Worm (Caenorhabditis elegans) whole organism, L2 larva: ENCODE data around the gene Y54E2A.10.

Experiments used
- C34F6.9 ChIP-seq: fragments of 150-350 bp; optimal IDR thresholded peaks from 2 replicates; lab custom pipeline; 2014; ENCODE audit warnings: missing biosample characterization, missing genetic modification characterization
- F13H6.1 ChIP-seq: sonication (generic microtip); optimal IDR thresholded peaks from 2 replicates; lab custom pipeline; 2016; ENCODE audit warnings: missing genetic modification characterization, missing compliant biosample characterization
- R02D3.7 ChIP-seq: fragments of 150-350 bp; optimal IDR thresholded peaks from 2 replicates; lab custom pipeline; 2014; ENCODE audit warnings: missing biosample characterization, missing genetic modification characterization
- Y55F3AM.14 ChIP-seq: fragments of 200-800 bp; sonication (Bioruptor generic); optimal IDR thresholded peaks from 2 replicates; lab custom pipeline; 2018; ENCODE audit warnings: mild to moderate bottlenecking, missing genetic modification characterization, missing compliant biosample characterization
- alr-1 ChIP-seq: fragments of 150-350 bp; optimal IDR thresholded peaks from 2 replicates; lab custom pipeline; 2014; ENCODE audit warnings: missing biosample characterization, missing genetic modification characterization
- aly-2 ChIP-seq: fragments of 150-350 bp; optimal IDR thresholded peaks from 2 replicates; lab custom pipeline; 2014; ENCODE audit warnings: missing biosample characterization, missing genetic modification characterization
- ama-1 ChIP-seq: fragments of 150-350 bp; optimal IDR thresholded peaks from 2 replicates; lab custom pipeline; 2018; ENCODE audit warnings: inconsistent platforms
- blmp-1 ChIP-seq: sonication (generic microtip); optimal IDR thresholded peaks from 2 replicates; lab custom pipeline; 2017; ENCODE audit warnings: missing genetic modification characterization, mild to moderate bottlenecking, missing compliant biosample characterization, antibody characterized with exemption, moderate library complexity; ENCODE audit not compliant: insufficient read depth
- ceh-16 ChIP-seq: fragments of 150-350 bp; optimal IDR thresholded peaks from 2 replicates; lab custom pipeline; 2014; ENCODE audit warnings: missing biosample characterization, missing genetic modification characterization
- ceh-82 ChIP-seq: fragments of 150-350 bp; optimal IDR thresholded peaks from 2 replicates; lab custom pipeline; 2014; ENCODE audit warnings: missing biosample characterization, missing genetic modification characterization
- egl-27 ChIP-seq: sonication (generic microtip); optimal IDR thresholded peaks from 3 replicates; lab custom pipeline; 2017; ENCODE audit warnings: missing biosample characterization, missing genetic modification reagents, missing genetic modification characterization
- elt-1 ChIP-seq: fragments of 150-350 bp; optimal IDR thresholded peaks from 2 replicates; lab custom pipeline; 2014; ENCODE audit warnings: missing biosample characterization, missing genetic modification characterization
- elt-3 ChIP-seq: sonication (generic microtip); optimal IDR thresholded peaks from 2 replicates; lab custom pipeline; 2017; ENCODE audit warnings: missing biosample characterization, missing genetic modification characterization
- gmeb-1 ChIP-seq: fragments of 150-350 bp; optimal IDR thresholded peaks from 2 replicates; lab custom pipeline; 2014; ENCODE audit warnings: missing biosample characterization, missing genetic modification characterization
- lin-11 ChIP-seq: fragments of 150-350 bp; sonication (generic microtip); optimal IDR thresholded peaks from 2 replicates; lab custom pipeline; 2014; ENCODE audit warnings: missing biosample characterization, missing genetic modification characterization, inconsistent platforms, mixed read lengths
- lin-39 ChIP-seq: fragments of 150-350 bp; optimal IDR thresholded peaks from 2 replicates; lab custom pipeline; 2014; ENCODE audit warnings: missing biosample characterization, missing genetic modification reagents, missing genetic modification characterization
- lsy-2 ChIP-seq, 2 experiments: fragments of 150-350 bp in 1 of 2; sonication (generic microtip) in 1 of 2; optimal IDR thresholded peaks; 2 replicates each; lab custom pipeline; 2014 to 2017; ENCODE audit warnings: missing biosample characterization in 2 of 2, missing genetic modification characterization in 2 of 2
- mab-5 ChIP-seq: fragments of 150-350 bp; optimal IDR thresholded peaks from 2 replicates; lab custom pipeline; 2014; ENCODE audit warnings: missing biosample characterization, missing genetic modification characterization
- mbf-1 ChIP-seq: sonication (generic microtip); optimal IDR thresholded peaks from 2 replicates; lab custom pipeline; 2017; ENCODE audit warnings: missing biosample characterization, missing genetic modification characterization
- nhr-10 ChIP-seq: sonication (generic microtip); optimal IDR thresholded peaks from 2 replicates; lab custom pipeline; 2017; ENCODE audit warnings: missing biosample characterization, missing genetic modification characterization
- nhr-11 ChIP-seq: fragments of 150-350 bp; optimal IDR thresholded peaks from 2 replicates; lab custom pipeline; 2014; ENCODE audit warnings: missing biosample characterization, missing genetic modification characterization
- nhr-12 ChIP-seq: fragments of 150-350 bp; optimal IDR thresholded peaks from 2 replicates; lab custom pipeline; 2014; ENCODE audit warnings: missing biosample characterization, missing genetic modification characterization
- nhr-21 ChIP-seq: fragments of 150-350 bp; optimal IDR thresholded peaks from 2 replicates; lab custom pipeline; 2014; ENCODE audit warnings: missing biosample characterization, missing genetic modification characterization
- nhr-237 ChIP-seq: fragments of 150-350 bp; optimal IDR thresholded peaks from 2 replicates; lab custom pipeline; 2014; ENCODE audit warnings: missing biosample characterization, missing genetic modification characterization
- nhr-25 ChIP-seq: fragments of 150-350 bp; sonication (generic microtip); optimal IDR thresholded peaks from 3 replicates; lab custom pipeline; 2014; ENCODE audit warnings: missing biosample characterization, missing genetic modification characterization
- nhr-77 ChIP-seq: fragments of 150-350 bp; optimal IDR thresholded peaks from 2 replicates; lab custom pipeline; 2014; ENCODE audit warnings: missing biosample characterization, missing genetic modification characterization
- peb-1 ChIP-seq: fragments of 150-350 bp; optimal IDR thresholded peaks from 2 replicates; lab custom pipeline; 2014; ENCODE audit warnings: missing biosample characterization, missing genetic modification characterization
- sem-4 ChIP-seq: fragments of 150-350 bp; optimal IDR thresholded peaks from 2 replicates; lab custom pipeline; 2014; ENCODE audit warnings: missing biosample characterization, missing genetic modification reagents, missing genetic modification characterization
- sma-3 ChIP-seq: sonication (generic microtip); optimal IDR thresholded peaks from 2 replicates; lab custom pipeline; 2016; ENCODE audit warnings: missing genetic modification reagents, missing genetic modification characterization, missing compliant biosample characterization
- unc-55 ChIP-seq: fragments of 150-350 bp; sonication (generic microtip); optimal IDR thresholded peaks from 3 replicates; lab custom pipeline; 2014; ENCODE audit warnings: missing biosample characterization, missing genetic modification reagents, missing genetic modification characterization
- unc-62 ChIP-seq: fragments of 150-350 bp; optimal IDR thresholded peaks from 2 replicates; lab custom pipeline; 2014; ENCODE audit warnings: missing biosample characterization, missing genetic modification reagents, missing genetic modification characterization
- zag-1 ChIP-seq: fragments of 150-350 bp; optimal IDR thresholded peaks from 2 replicates; lab custom pipeline; 2014; ENCODE audit warnings: missing biosample characterization, missing genetic modification characterization
- ztf-4 ChIP-seq: fragments of 150-350 bp; optimal IDR thresholded peaks from 2 replicates; lab custom pipeline; 2014; ENCODE audit warnings: missing biosample characterization, missing genetic modification characterization

Y54E2A.10 gene

ce11 chrII:14790751-14791150 is at the start of gene Y54E2A.10:
Gene Y54E2A.10, plus strand, starts transcription at chrII:14791051.
- TF ChIP-seq mab-5 (tag; lab: Kevin White, UChicago) (no peak), unc-55 (GFP tag; lab: Kevin White, UChicago) (peak; percentile 4)

- TF ChIP-seq lsy-2 (tag; optimal IDR thresholded peaks at IDR 0.05; lab: Kevin White, UChicago) (no peak), nhr-21 (tag; lab: Kevin White, UChicago) (no peak), zag-1 (no peak), lin-11 (no peak), elt-3 (tag; lab: Kevin White, UChicago) (no peak), unc-55 (GFP tag; lab: Kevin White, UChicago) (no peak), C34F6.9 (tag; lab: Kevin White, UChicago) (no peak), ama-1 (lab: Kevin White, UChicago) (no peak), unc-62 (GFP tag; lab: Kevin White, UChicago) (no peak), alr-1 (no peak), aly-2 (tag; lab: Kevin White, UChicago) (no peak), ceh-16 (tag; lab: Kevin White, UChicago) (no peak), lin-39 (tag; lab: Kevin White, UChicago) (no peak)
Measured at ce11 chrII:14745127-14745526, 45.7 kb upstream of the Y54E2A.10 start.

DNA sequence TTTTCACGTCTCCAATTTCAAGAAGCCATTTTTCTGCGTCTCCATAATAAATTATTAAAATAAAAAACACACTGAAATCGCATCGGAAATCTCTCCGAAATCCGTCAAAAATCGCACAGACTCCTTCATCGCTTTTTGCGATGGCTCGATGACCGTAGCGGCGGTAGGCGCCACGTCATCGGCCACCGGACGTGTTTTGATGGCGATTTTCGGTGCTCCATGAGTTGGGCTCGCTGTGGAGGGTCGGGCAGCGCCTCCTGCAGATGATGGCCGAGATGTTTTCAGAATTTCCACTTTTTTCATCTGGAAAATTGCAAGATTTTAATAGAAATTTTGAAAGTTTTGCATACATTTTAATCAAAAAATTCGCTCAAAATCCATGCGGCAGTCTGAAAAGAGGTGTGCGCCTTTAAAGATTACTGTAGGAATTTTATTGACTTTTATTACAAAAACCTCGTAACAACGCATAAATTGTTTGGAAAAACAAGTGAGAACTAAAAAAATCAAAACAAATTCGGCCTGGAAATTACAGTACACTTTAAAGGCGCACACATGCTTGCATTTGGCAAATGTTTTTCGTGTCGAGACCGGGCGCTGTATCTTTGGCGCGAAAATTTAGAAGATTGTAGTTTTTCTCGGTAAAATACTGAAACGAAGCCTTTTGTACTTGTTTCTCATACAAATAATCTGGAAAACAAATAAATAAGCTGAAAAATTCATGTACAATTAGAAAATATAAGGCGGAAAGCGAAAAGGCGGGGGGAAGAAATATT is 38.5 kb upstream of the Y54E2A.10 start, which contains the start of gene smg-9:
Gene smg-9 (minus strand): TSS at position 663 of the 773 bp plus-strand sequence.
- TF ChIP-seq egl-27 (tag; lab: Kevin White, UChicago) (no peak), mbf-1 (tag; lab: Kevin White, UChicago) (no peak), mab-5 (tag; lab: Kevin White, UChicago) (no peak), zag-1 (no peak), nhr-21 (tag; lab: Kevin White, UChicago) (no peak), nhr-11 (tag; lab: Kevin White, UChicago) (no peak), ama-1 (lab: Kevin White, UChicago) (no peak), ztf-4 (no peak), peb-1 (tag; lab: Kevin White, UChicago) (no peak), nhr-12 (tag; lab: Kevin White, UChicago) (no peak), nhr-77 (tag; lab: Kevin White, UChicago) (no peak), R02D3.7 (tag; lab: Kevin White, UChicago) (no peak), sma-3 (GFP tag; lab: Kevin White, UChicago) (no peak), blmp-1 (no peak), elt-1 (tag; lab: Kevin White, UChicago) (no peak)

DNA sequence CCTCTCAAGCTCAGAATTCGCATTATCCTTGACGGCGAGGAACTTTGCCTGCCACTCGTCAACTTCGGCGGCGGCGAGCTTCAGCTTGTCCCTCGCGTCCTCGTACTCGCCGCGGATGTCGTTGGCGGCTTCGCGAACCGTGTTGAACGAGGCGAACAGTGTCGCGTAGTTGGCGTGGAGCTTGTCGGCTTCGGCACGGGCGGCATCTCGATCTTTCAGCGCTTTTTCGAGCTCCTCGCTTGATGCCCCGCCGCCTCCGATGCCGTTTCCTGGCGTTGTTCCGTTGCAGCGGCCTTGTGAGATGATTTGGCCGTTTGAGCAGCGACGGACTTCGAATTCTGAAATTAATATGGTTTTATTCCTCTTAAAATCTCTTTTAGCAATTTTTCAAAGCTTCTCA is 37.6 kb upstream of the Y54E2A.10 start:
- TF ChIP-seq R02D3.7 (tag; lab: Kevin White, UChicago) (no peak), ceh-16 (tag; lab: Kevin White, UChicago) (no peak), nhr-237 (no peak), nhr-10 (tag; lab: Kevin White, UChicago) (no peak), sem-4 (tag; lab: Kevin White, UChicago) (no peak), unc-55 (GFP tag; lab: Kevin White, UChicago) (no peak), ztf-4 (no peak), gmeb-1 (tag; lab: Kevin White, UChicago) (no peak), nhr-25 (no peak), F13H6.1 (tag; lab: Kevin White, UChicago) (no peak), lin-11 (no peak), nhr-11 (tag; lab: Kevin White, UChicago) (no peak), nhr-21 (tag; lab: Kevin White, UChicago) (no peak), ceh-82 (no peak), mbf-1 (tag; lab: Kevin White, UChicago) (no peak), mab-5 (tag; lab: Kevin White, UChicago) (no peak), elt-3 (tag; lab: Kevin White, UChicago) (no peak), Y55F3AM.14 (GFP tag; lab: Kevin White, UChicago) (no peak)
